Worm (Caenorhabditis elegans) whole organism, mixed stage, embryonic: ENCODE measurements around the gene C34C12.7.
A peak's percentile ranks its signal among the peaks of the same experiment; 100 is the strongest.

Experiments used
- M03D4.4 ChIP-seq: sonication (generic microtip); optimal IDR thresholded peaks from 2 replicates; lab custom pipeline; 2017; ENCODE audit warnings: mild to moderate bottlenecking, missing genetic modification characterization, missing compliant biosample characterization
- bed-3 ChIP-seq: fragments of 200-800 bp; sonication (Bioruptor generic); optimal IDR thresholded peaks from 3 replicates; lab custom pipeline; 2018; ENCODE audit warnings: mild to moderate bottlenecking, missing genetic modification characterization, moderate library complexity, missing compliant biosample characterization
- blmp-1 ChIP-seq: fragments of 150-350 bp; optimal IDR thresholded peaks from 2 replicates; lab custom pipeline; 2014; ENCODE audit warnings: missing biosample characterization, missing genetic modification characterization
- ceh-39 ChIP-seq: fragments of 150-350 bp; optimal IDR thresholded peaks from 2 replicates; lab custom pipeline; 2014; ENCODE audit warnings: missing biosample characterization, missing genetic modification characterization
- ceh-43 ChIP-seq: fragments of 200-800 bp; sonication (Bioruptor generic); optimal IDR thresholded peaks from 2 replicates; lab custom pipeline; 2018; ENCODE audit warnings: mild to moderate bottlenecking, missing genetic modification characterization, moderate library complexity, missing compliant biosample characterization
- ceh-83 ChIP-seq: fragments of 200-800 bp; sonication (Bioruptor generic); optimal IDR thresholded peaks from 2 replicates; lab custom pipeline; 2018; ENCODE audit warnings: mild to moderate bottlenecking, missing genetic modification characterization, missing compliant biosample characterization
- ces-1 ChIP-seq: fragments of 150-350 bp; optimal IDR thresholded peaks from 2 replicates; lab custom pipeline; 2014; ENCODE audit warnings: missing biosample characterization, missing genetic modification reagents, missing genetic modification characterization
- cnd-1 ChIP-seq: fragments of 200-800 bp; sonication (Bioruptor generic); optimal IDR thresholded peaks from 2 replicates; lab custom pipeline; 2018; ENCODE audit warnings: mild to moderate bottlenecking, missing genetic modification characterization, missing compliant biosample characterization
- drap-1 ChIP-seq: fragments of 200-800 bp; sonication (Bioruptor generic); optimal IDR thresholded peaks from 3 replicates; lab custom pipeline; 2018; ENCODE audit warnings: mild to moderate bottlenecking, missing genetic modification characterization, missing compliant biosample characterization
- elt-1 ChIP-seq: sonication (generic microtip); optimal IDR thresholded peaks from 2 replicates; lab custom pipeline; 2017; ENCODE audit warnings: missing genetic modification characterization, mild to moderate bottlenecking, missing compliant biosample characterization, antibody characterized with exemption, moderate library complexity, borderline replicate concordance; ENCODE audit not compliant: insufficient read depth
- elt-3 ChIP-seq: fragments of 150-350 bp; optimal IDR thresholded peaks from 2 replicates; lab custom pipeline; 2014; ENCODE audit warnings: missing biosample characterization, missing genetic modification characterization
- flh-1 ChIP-seq: fragments of 200-800 bp; sonication (Bioruptor generic); optimal IDR thresholded peaks from 2 replicates; lab custom pipeline; 2018; ENCODE audit warnings: mild to moderate bottlenecking, missing genetic modification characterization, moderate library complexity, missing compliant biosample characterization
- ham-2 ChIP-seq: fragments of 200-800 bp; sonication (Bioruptor generic); optimal IDR thresholded peaks from 2 replicates; lab custom pipeline; 2018; ENCODE audit warnings: mild to moderate bottlenecking, missing genetic modification characterization, missing compliant biosample characterization
- hlh-1 ChIP-seq: fragments of 150-350 bp; optimal IDR thresholded peaks from 2 replicates; lab custom pipeline; 2014; ENCODE audit warnings: missing biosample characterization, missing genetic modification reagents, missing genetic modification characterization
- lin-13 ChIP-seq: fragments of 150-350 bp; optimal IDR thresholded peaks from 2 replicates; lab custom pipeline; 2014; ENCODE audit warnings: missing biosample characterization, missing genetic modification characterization
- lin-32 ChIP-seq: fragments of 200-800 bp; sonication (Bioruptor generic); optimal IDR thresholded peaks from 2 replicates; lab custom pipeline; 2018; ENCODE audit warnings: mild to moderate bottlenecking, missing genetic modification characterization, missing compliant biosample characterization
- lsy-2 ChIP-seq: fragments of 150-350 bp; optimal IDR thresholded peaks from 2 replicates; lab custom pipeline; 2014; ENCODE audit warnings: missing biosample characterization, missing genetic modification characterization
- mab-5 ChIP-seq: fragments of 150-350 bp; optimal IDR thresholded peaks from 2 replicates; lab custom pipeline; 2014; ENCODE audit warnings: missing biosample characterization, missing genetic modification characterization
- mep-1 ChIP-seq: fragments of 150-350 bp; optimal IDR thresholded peaks from 2 replicates; lab custom pipeline; 2017; ENCODE audit warnings: missing biosample characterization, missing genetic modification reagents, missing genetic modification characterization, inconsistent platforms
- mls-2 ChIP-seq: sonication (generic microtip); optimal IDR thresholded peaks from 2 replicates; lab custom pipeline; 2016; ENCODE audit warnings: mild to moderate bottlenecking, missing genetic modification characterization, moderate library complexity, missing compliant biosample characterization
- nhr-12 ChIP-seq: fragments of 150-350 bp; optimal IDR thresholded peaks from 2 replicates; lab custom pipeline; 2014; ENCODE audit warnings: missing biosample characterization, missing genetic modification characterization
- nhr-2 ChIP-seq: fragments of 150-350 bp; optimal IDR thresholded peaks from 2 replicates; lab custom pipeline; 2014; ENCODE audit warnings: missing biosample characterization, missing genetic modification characterization
- nhr-237 ChIP-seq: fragments of 150-350 bp; optimal IDR thresholded peaks from 2 replicates; lab custom pipeline; 2014; ENCODE audit warnings: missing biosample characterization, missing genetic modification characterization
- nhr-28 ChIP-seq: fragments of 150-350 bp; optimal IDR thresholded peaks from 2 replicates; lab custom pipeline; 2014; ENCODE audit warnings: missing biosample characterization, missing genetic modification characterization
- nhr-76 ChIP-seq: sonication (generic microtip); optimal IDR thresholded peaks from 2 replicates; lab custom pipeline; 2017; ENCODE audit warnings: missing biosample characterization, missing genetic modification characterization
- pha-4 ChIP-seq: fragments of 150-350 bp; optimal IDR thresholded peaks from 2 replicates; lab custom pipeline; 2018; ENCODE audit warnings: missing biosample characterization, missing genetic modification reagents, missing genetic modification characterization
- sem-2 ChIP-seq: fragments of 200-800 bp; sonication (Bioruptor generic); optimal IDR thresholded peaks from 2 replicates; lab custom pipeline; 2018; ENCODE audit warnings: mild to moderate bottlenecking, missing genetic modification characterization, missing compliant biosample characterization
- snpc-4 ChIP-seq: fragments of 150-350 bp; optimal IDR thresholded peaks from 2 replicates; lab custom pipeline; 2014; ENCODE audit warnings: missing biosample characterization, missing genetic modification characterization
- sptf-1 ChIP-seq: sonication (generic microtip); optimal IDR thresholded peaks from 2 replicates; lab custom pipeline; 2017; ENCODE audit warnings: mild to moderate bottlenecking, missing genetic modification characterization, moderate library complexity, missing compliant biosample characterization
- tbx-8 ChIP-seq: fragments of 200-800 bp; sonication (Bioruptor generic); optimal IDR thresholded peaks from 2 replicates; lab custom pipeline; 2018; ENCODE audit warnings: mild to moderate bottlenecking, missing genetic modification characterization, moderate library complexity, missing compliant biosample characterization
- unc-120 ChIP-seq: sonication (generic microtip); optimal IDR thresholded peaks from 2 replicates; lab custom pipeline; 2017; ENCODE audit warnings: missing genetic modification characterization, missing compliant biosample characterization; ENCODE audit not compliant: poor library complexity, severe bottlenecking
- unc-39 ChIP-seq: fragments of 150-350 bp; optimal IDR thresholded peaks from 2 replicates; lab custom pipeline; 2014; ENCODE audit warnings: missing biosample characterization, missing genetic modification characterization
- unc-62 ChIP-seq: fragments of 150-350 bp; optimal IDR thresholded peaks from 2 replicates; lab custom pipeline; 2014; ENCODE audit warnings: missing biosample characterization, missing genetic modification reagents, missing genetic modification characterization
- zip-8 ChIP-seq: fragments of 150-350 bp; optimal IDR thresholded peaks from 2 replicates; lab custom pipeline; 2014; ENCODE audit warnings: missing biosample characterization, missing genetic modification characterization
- ztf-11 ChIP-seq: fragments of 150-350 bp; optimal IDR thresholded peaks from 2 replicates; lab custom pipeline; 2014; ENCODE audit warnings: missing biosample characterization, missing genetic modification characterization

C34C12.7 gene

DNA sequence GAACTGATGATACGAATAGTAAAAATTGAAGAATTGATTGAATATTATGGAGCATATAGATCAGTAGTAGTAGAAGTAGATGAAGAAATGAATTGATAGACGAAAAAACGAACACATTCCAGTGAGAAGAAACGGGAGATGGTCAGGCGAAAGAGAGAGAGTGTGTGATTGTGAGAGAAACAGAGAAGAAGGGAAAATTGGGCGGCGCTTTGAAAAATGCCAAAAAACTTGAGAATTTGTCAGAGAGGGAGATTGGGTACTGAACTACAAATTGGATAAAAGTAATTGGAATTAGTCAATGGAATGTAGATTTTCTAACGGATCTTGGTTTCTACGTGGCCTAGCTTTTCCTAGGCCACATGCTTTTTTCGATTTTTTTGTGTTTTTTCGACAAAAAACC lies at the start of gene C34C12.7:
C34C12.7 (minus strand) TSS at position 118 of the 400 bp plus-strand sequence.
- TF ChIP-seq ces-1 (GFP tag; lab: Kevin White, UChicago) (no peak), ceh-83 (GFP tag; lab: Kevin White, UChicago) (no peak), unc-120 (no peak), flh-1 (GFP tag; lab: Kevin White, UChicago) (no peak)

ce11 chrIII:3537401-3537800 lies 49.3 kb upstream of the C34C12.7 start, which contains the start of gene cfap-20:
Gene cfap-20 (minus strand): TSS chrIII:3537501.
- TF ChIP-seq lsy-2 (no peak), ham-2 (GFP tag; lab: Kevin White, UChicago) (no peak), snpc-4 (tag; lab: Kevin White, UChicago) (no peak), tbx-8 (GFP tag; lab: Kevin White, UChicago) (no peak)

- TF ChIP-seq lin-13 (tag; lab: Kevin White, UChicago) (no peak), lin-32 (no peak), lsy-2 (no peak), cnd-1 (no peak), ceh-39 (tag; lab: Kevin White, UChicago) (no peak), sem-2 (GFP tag; lab: Kevin White, UChicago) (no peak), bed-3 (GFP tag; lab: Kevin White, UChicago) (no peak), sptf-1 (tag; lab: Kevin White, UChicago) (no peak), zip-8 (tag; lab: Kevin White, UChicago) (no peak), ceh-43 (no peak), elt-1 (tag; lab: Kevin White, UChicago) (no peak), flh-1 (GFP tag; lab: Kevin White, UChicago) (no peak), nhr-2 (tag; lab: Kevin White, UChicago) (no peak), nhr-76 (tag; lab: Kevin White, UChicago) (no peak), hlh-1 (no peak), unc-120 (no peak), tbx-8 (GFP tag; lab: Kevin White, UChicago) (no peak)
These were observed 46.0 kb upstream of the C34C12.7 start for ce11 chrIII:3534185-3534584.

DNA sequence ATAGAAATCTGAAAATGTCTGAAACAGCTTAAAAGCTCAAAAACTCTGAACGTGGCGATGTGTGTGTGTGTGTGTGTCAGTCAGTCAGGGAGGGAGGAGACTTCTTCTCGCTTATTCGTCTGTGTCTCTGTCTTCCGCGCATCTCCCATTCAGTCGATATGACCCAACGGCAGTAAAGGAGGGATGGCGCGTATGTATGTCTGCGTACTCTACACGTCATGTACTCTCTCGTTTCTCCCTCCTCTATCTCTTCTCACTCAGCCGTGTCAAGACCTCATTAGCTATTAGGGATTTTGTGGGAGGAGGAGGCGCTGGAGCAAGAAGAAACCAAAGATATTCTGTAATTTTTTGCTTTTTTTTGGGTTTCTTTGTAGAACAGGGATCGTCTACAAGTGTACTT lies 43.9 kb upstream of the C34C12.7 start:
- TF ChIP-seq unc-62 (GFP tag; lab: Kevin White, UChicago) (peak; percentile 62), lin-32 (no peak), snpc-4 (tag; lab: Kevin White, UChicago) (no peak), hlh-1 (peak; percentile 33), flh-1 (GFP tag; lab: Kevin White, UChicago) (no peak), ham-2 (GFP tag; lab: Kevin White, UChicago) (peak; percentile 72), mls-2 (tag; lab: Kevin White, UChicago) (no peak), nhr-28 (tag; lab: Kevin White, UChicago) (no peak), elt-3 (no peak), ceh-39 (tag; lab: Kevin White, UChicago) (peak; percentile 64), mab-5 (no peak), unc-120 (peak; percentile 94), lsy-2 (no peak), cnd-1 (no peak), ztf-11 (tag; lab: Kevin White, UChicago) (no peak), ceh-83 (GFP tag; lab: Kevin White, UChicago) (no peak), nhr-237 (peak; percentile 17), blmp-1 (tag; lab: Kevin White, UChicago) (no peak), drap-1 (no peak), nhr-2 (tag; lab: Kevin White, UChicago) (peak; percentile 53), elt-1 (tag; lab: Kevin White, UChicago) (no peak), ceh-43 (no peak), ces-1 (GFP tag; lab: Kevin White, UChicago) (peak; percentile 89), M03D4.4 (no peak), zip-8 (tag; lab: Kevin White, UChicago) (no peak), tbx-8 (GFP tag; lab: Kevin White, UChicago) (peak; percentile 2), nhr-76 (tag; lab: Kevin White, UChicago) (no peak), mep-1 (tag; lab: Kevin White, UChicago) (peak; percentile 92), bed-3 (GFP tag; lab: Kevin White, UChicago) (no peak), sptf-1 (tag; lab: Kevin White, UChicago) (no peak), nhr-12 (tag; lab: Kevin White, UChicago) (no peak), unc-39 (tag; lab: Kevin White, UChicago) (no peak), sem-2 (GFP tag; lab: Kevin White, UChicago) (no peak), lin-13 (tag; lab: Kevin White, UChicago) (peak; percentile 36), pha-4 (tag; lab: Kevin White, UChicago) (peak; percentile 59)
